Fruit fly (Drosophila melanogaster) whole organism, adult: Measurements from ENCODE around the gene CG4751.

Source experiments
- CG11617 ChIP-seq: fragments of 200-800 bp; sonication (Bioruptor generic); optimal IDR thresholded peaks from 2 replicates; lab custom pipeline; 2017; ENCODE audit warnings: mild to moderate bottlenecking, missing biosample characterization, missing genetic modification reagents, missing genetic modification characterization
- CG12768 ChIP-seq: fragments of 200-800 bp; sonication (Bioruptor generic); optimal IDR thresholded peaks from 2 replicates; lab custom pipeline; 2017; ENCODE audit warnings: missing biosample characterization, missing genetic modification characterization, mild to moderate bottlenecking, moderate library complexity, missing genetic modification reagents
- CG14711 ChIP-seq: fragments of 200-800 bp; sonication (Bioruptor generic); optimal IDR thresholded peaks from 2 replicates; lab custom pipeline; 2018; ENCODE audit warnings: missing biosample characterization, mild to moderate bottlenecking, missing genetic modification characterization, moderate library complexity
- CG1620 ChIP-seq: fragments of 200-800 bp; sonication (Bioruptor generic); optimal IDR thresholded peaks from 2 replicates; lab custom pipeline; 2016; ENCODE audit warnings: missing biosample characterization, missing genetic modification characterization
- CG33017 ChIP-seq: fragments of 200-800 bp; sonication (Bioruptor generic); optimal IDR thresholded peaks from 2 replicates; lab custom pipeline; 2018; ENCODE audit warnings: missing biosample characterization, mild to moderate bottlenecking, missing genetic modification characterization, moderate library complexity
- CG5204 ChIP-seq: fragments of 200-800 bp; sonication (Bioruptor generic); optimal IDR thresholded peaks from 2 replicates; lab custom pipeline; 2016; ENCODE audit warnings: missing biosample characterization, missing genetic modification characterization
- CG7045 ChIP-seq: fragments of 200-800 bp; sonication (Bioruptor generic); optimal IDR thresholded peaks from 2 replicates; lab custom pipeline; 2017; ENCODE audit warnings: missing biosample characterization, mild to moderate bottlenecking, missing genetic modification characterization
- CG7101 ChIP-seq: fragments of 200-800 bp; sonication (Bioruptor generic); optimal IDR thresholded peaks from 2 replicates; lab custom pipeline; 2018; ENCODE audit warnings: missing biosample characterization, mild to moderate bottlenecking, missing genetic modification characterization, moderate library complexity
- Clk ChIP-seq: fragments of 200-800 bp; sonication (Bioruptor generic); optimal IDR thresholded peaks from 2 replicates; lab custom pipeline; 2017; ENCODE audit warnings: missing biosample characterization, missing genetic modification characterization
- Crg-1 ChIP-seq: fragments of 200-800 bp; sonication (Bioruptor generic); optimal IDR thresholded peaks from 2 replicates; lab custom pipeline; 2016; ENCODE audit warnings: missing biosample characterization, missing genetic modification characterization
- Hr96 ChIP-seq: fragments of 200-800 bp; sonication (Bioruptor generic); optimal IDR thresholded peaks from 2 replicates; lab custom pipeline; 2016; ENCODE audit warnings: missing biosample characterization, missing genetic modification characterization
- Mnt ChIP-seq: fragments of 200-800 bp; sonication (Bioruptor generic); optimal IDR thresholded peaks from 2 replicates; lab custom pipeline; 2016; ENCODE audit warnings: missing biosample characterization, mild to moderate bottlenecking, missing genetic modification characterization
- bab1 ChIP-seq: fragments of 200-800 bp; sonication (Bioruptor generic); optimal IDR thresholded peaks from 3 replicates; lab custom pipeline; 2019; ENCODE audit warnings: missing biosample characterization, mild to moderate bottlenecking, missing genetic modification characterization, moderate library complexity
- cic ChIP-seq: fragments of 200-800 bp; sonication (Bioruptor generic); optimal IDR thresholded peaks from 2 replicates; lab custom pipeline; 2017; ENCODE audit warnings: missing biosample characterization, mild to moderate bottlenecking, missing genetic modification characterization, moderate library complexity
- cnc ChIP-seq, 2 experiments: fragments of >200 bp; optimal IDR thresholded peaks; 2 replicates each; lab custom pipeline; 2017
- kay ChIP-seq: fragments of 200-800 bp; sonication (Bioruptor generic); peaks from one replicate; lab custom pipeline; 2016; ENCODE audit warnings: missing biosample characterization, missing genetic modification characterization, borderline replicate concordance
- ovo ChIP-seq: fragments of 200-800 bp; sonication (Bioruptor generic); optimal IDR thresholded peaks from 2 replicates; lab custom pipeline; 2016; ENCODE audit warnings: missing biosample characterization, missing genetic modification characterization
- pad ChIP-seq: fragments of 200-800 bp; sonication (Bioruptor generic); optimal IDR thresholded peaks from 3 replicates; lab custom pipeline; 2017; ENCODE audit warnings: missing biosample characterization, missing genetic modification characterization, mild to moderate bottlenecking, moderate library complexity, missing genetic modification reagents
- tj ChIP-seq: fragments of 200-800 bp; sonication (Bioruptor generic); optimal IDR thresholded peaks from 3 replicates; lab custom pipeline; 2017; ENCODE audit warnings: missing biosample characterization, mild to moderate bottlenecking, missing genetic modification characterization, moderate library complexity
- toe ChIP-seq: fragments of 200-800 bp; sonication (Bioruptor generic); optimal IDR thresholded peaks from 2 replicates; lab custom pipeline; 2016; ENCODE audit warnings: missing biosample characterization, missing genetic modification characterization

Gene CG4751

DNA sequence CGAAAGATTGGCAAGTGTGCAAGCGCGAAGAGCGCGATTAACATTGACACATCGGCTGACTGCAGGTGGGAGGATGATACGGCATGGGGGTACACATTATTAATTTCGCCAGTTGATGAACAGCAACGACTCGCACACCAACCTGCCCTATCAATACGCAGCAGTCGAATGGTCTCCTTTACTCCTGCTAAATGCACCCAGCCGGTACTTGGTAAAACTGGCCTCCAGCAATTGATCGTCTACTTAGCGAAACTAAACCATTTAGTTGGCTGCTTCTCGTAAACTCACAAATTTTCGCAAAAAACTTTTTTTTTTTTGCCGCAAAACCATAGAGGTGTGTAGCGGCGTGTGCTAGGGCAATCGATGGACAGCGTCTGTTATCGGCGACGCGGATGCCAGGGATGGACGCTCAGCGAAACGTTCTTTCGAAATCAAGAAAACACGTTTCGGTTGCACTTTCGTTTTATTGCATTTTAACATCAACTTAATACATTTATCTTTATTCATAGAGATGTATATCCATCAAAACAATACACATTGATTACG is 29.9 kb upstream of the CG4751 start, which contains the start of gene Ge-1:
Gene Ge-1 (minus strand): TSS at position 373 of the 546 bp plus-strand sequence.
- TF ChIP-seq bab1 (GFP tag; lab: Kevin White, UChicago) (peak; percentile 17), CG5204 (GFP tag; lab: Kevin White, UChicago) (no peak)

DNA sequence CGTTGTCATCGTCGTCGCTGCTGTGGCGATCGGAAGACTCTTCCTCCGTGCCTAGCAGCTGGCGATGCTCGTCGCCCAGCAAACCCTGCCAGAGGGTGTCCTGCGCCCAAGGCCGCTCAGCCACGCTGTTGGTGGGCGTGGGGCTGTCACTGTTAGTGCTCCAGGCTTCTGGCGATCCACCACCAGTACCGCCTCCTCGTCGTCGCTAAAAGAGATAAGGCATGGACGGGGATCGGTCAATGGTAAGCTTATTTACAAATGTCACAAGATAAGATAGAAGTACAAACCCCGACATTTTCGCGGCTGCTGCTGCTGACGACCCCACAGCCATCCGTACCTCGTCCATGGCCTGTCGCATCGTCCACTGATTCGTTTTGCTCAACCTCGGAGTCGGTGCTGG is 25.2 kb upstream of the CG4751 start:
- TF ChIP-seq CG7045 (GFP tag; lab: Kevin White, UChicago) (no peak), toe (GFP tag; lab: Kevin White, UChicago) (no peak), ovo (no peak), kay (GFP tag; lab: Kevin White, UChicago) (no peak), CG5204 (GFP tag; lab: Kevin White, UChicago) (no peak), CG1620 (GFP tag; lab: Kevin White, UChicago) (no peak), bab1 (GFP tag; lab: Kevin White, UChicago) (no peak), CG12768 (GFP tag; lab: Kevin White, UChicago) (no peak), CG33017 (tag; lab: Kevin White, UChicago) (no peak), CG14711 (tag; lab: Kevin White, UChicago) (no peak), Hr96 (GFP tag; lab: Kevin White, UChicago) (no peak), CG11617 (GFP tag; lab: Kevin White, UChicago) (no peak)

DNA sequence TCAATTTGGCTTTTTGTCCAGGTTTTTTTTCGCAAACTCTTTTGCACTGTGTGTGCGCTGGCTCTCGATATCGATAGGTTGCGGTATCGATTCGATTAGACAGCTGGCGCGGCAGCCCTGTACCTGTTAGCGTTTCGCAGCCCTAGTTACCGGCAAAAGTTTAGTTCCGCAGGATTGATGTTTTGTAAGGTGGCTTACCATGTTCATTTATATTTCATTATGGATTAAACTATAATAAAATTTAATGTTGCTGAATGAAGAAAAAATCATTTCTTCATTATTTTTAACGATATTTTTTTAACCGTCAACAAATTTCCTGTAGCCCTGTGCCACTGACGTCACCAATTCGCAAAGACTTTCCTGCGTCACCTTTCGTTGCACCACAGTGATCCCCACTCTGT is 24.0 kb upstream of the CG4751 start, which contains the start of gene Reps:
Gene Reps (minus strand): TSS at position 84 of the 401 bp plus-strand sequence.
- TF ChIP-seq cnc (optimal IDR thresholded peaks at IDR 0.05; lab: Kevin White, UChicago) (no peak), toe (GFP tag; lab: Kevin White, UChicago) (peak; percentile 98), CG12768 (GFP tag; lab: Kevin White, UChicago) (peak; percentile 98), Clk (GFP tag; lab: Kevin White, UChicago) (peak; percentile 96), CG7045 (GFP tag; lab: Kevin White, UChicago) (peak; percentile 98), CG7101 (tag; lab: Kevin White, UChicago) (peak; percentile 97), ovo (peak; percentile 94), Crg-1 (GFP tag; lab: Kevin White, UChicago) (peak; percentile 96), Hr96 (GFP tag; lab: Kevin White, UChicago) (peak; percentile 97), CG11617 (GFP tag; lab: Kevin White, UChicago) (peak; percentile 96), bab1 (GFP tag; lab: Kevin White, UChicago) (peak; percentile 96), Mnt (GFP tag; lab: Kevin White, UChicago) (peak; percentile 93), CG33017 (tag; lab: Kevin White, UChicago) (peak; percentile 96), CG5204 (GFP tag; lab: Kevin White, UChicago) (peak; percentile 98), pad (GFP tag; lab: Kevin White, UChicago) (peak; percentile 89), tj (GFP tag; lab: Kevin White, UChicago) (peak; percentile 87), CG1620 (GFP tag; lab: Kevin White, UChicago) (peak; percentile 97), cic (GFP tag; lab: Kevin White, UChicago) (peak; percentile 77), CG14711 (tag; lab: Kevin White, UChicago) (peak; percentile 95), kay (GFP tag; lab: Kevin White, UChicago) (no peak)

DNA sequence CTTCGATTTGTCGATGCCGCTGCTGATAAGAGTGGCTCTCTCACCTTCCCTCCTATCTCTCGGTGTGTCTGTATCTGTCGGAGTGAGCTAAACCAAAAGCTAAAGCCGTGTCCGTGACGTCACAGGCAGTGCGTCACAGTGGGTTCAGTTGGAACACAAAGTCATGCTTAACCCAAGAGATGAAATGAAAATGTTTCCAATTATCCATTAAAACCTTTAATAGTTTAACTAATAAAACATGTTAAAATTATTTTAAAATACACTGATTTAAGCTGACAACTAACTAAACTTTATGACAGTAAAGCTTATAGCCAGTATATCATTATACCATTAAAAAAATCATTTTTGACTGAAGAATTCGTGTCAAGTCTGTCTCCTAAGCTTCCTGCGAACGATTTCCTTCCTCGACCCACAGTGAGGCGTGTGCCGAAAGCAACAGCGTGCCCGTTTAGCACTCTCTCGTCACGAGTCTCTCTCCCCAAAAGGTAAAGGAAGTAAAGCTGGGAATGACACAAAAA is 17.5 kb upstream of the CG4751 start, which contains the start of gene Idua:
Gene Idua (minus strand): TSS at position 51 of the 518 bp plus-strand sequence.
- TF ChIP-seq pad (GFP tag; lab: Kevin White, UChicago) = peak; percentile 50
- TF ChIP-seq kay (GFP tag; lab: Kevin White, UChicago) = no peak
- TF ChIP-seq cic (GFP tag; lab: Kevin White, UChicago) = no peak
- peak; percentile 59 for TF ChIP-seq CG7101 (tag; lab: Kevin White, UChicago)
- TF ChIP-seq Clk (GFP tag; lab: Kevin White, UChicago) = peak; percentile 37
- TF ChIP-seq CG14711 (tag; lab: Kevin White, UChicago) = peak; percentile 51
- TF ChIP-seq cnc (optimal IDR thresholded peaks at IDR 0.05; lab: Kevin White, UChicago) = no peak
- peak; percentile 65 for TF ChIP-seq CG33017 (tag; lab: Kevin White, UChicago)
- peak; percentile 63 for TF ChIP-seq CG7045 (GFP tag; lab: Kevin White, UChicago)
- TF ChIP-seq CG12768 (GFP tag; lab: Kevin White, UChicago) = peak; percentile 60
- TF ChIP-seq CG11617 (GFP tag; lab: Kevin White, UChicago) = peak; percentile 47
- TF ChIP-seq bab1 (GFP tag; lab: Kevin White, UChicago) = peak; percentile 65
- no peak for TF ChIP-seq CG5204 (GFP tag; lab: Kevin White, UChicago)

DNA sequence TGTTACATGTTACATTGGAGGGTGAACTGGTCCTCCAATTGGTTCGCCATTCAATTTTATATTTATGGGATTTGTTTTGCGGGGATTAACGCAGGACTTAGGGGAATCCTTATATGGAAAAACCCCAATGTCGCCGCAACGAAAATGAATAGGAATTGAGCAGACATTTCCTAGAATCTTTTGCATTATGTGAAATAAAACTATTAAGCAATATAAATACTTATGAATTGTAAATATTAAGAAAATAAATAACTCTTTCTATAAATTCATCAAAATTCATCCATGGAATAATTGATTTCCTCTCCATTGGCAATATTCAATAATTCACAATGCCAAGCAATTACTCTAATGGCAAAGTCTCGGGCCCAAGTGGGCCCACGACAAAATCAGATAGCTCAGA is 16.8 kb upstream of the CG4751 start, which contains the start of gene Gr32a:
Gene Gr32a (plus strand): TSS at position 301 of the 400 bp plus-strand sequence.
- no peak for TF ChIP-seq tj (GFP tag; lab: Kevin White, UChicago)
- TF ChIP-seq CG1620 (GFP tag; lab: Kevin White, UChicago) = no peak
- no peak for TF ChIP-seq CG12768 (GFP tag; lab: Kevin White, UChicago)
- no peak for TF ChIP-seq CG7101 (tag; lab: Kevin White, UChicago)

dm6 chr2L:11119966-11120517 is 10.5 kb upstream of the CG4751 start, which contains the start of gene CG6230:
Gene CG6230 (minus strand): TSS chr2L:11120319.
- no peak for TF ChIP-seq pad (GFP tag; lab: Kevin White, UChicago)
- TF ChIP-seq CG1620 (GFP tag; lab: Kevin White, UChicago) = no peak
- TF ChIP-seq CG11617 (GFP tag; lab: Kevin White, UChicago) = no peak
- TF ChIP-seq Crg-1 (GFP tag; lab: Kevin White, UChicago) = no peak
- TF ChIP-seq CG7045 (GFP tag; lab: Kevin White, UChicago) = no peak
- TF ChIP-seq Clk (GFP tag; lab: Kevin White, UChicago) = no peak
- no peak for TF ChIP-seq CG7101 (tag; lab: Kevin White, UChicago)
- TF ChIP-seq cnc (optimal IDR thresholded peaks at IDR 0.05; lab: Kevin White, UChicago) = no peak
- no peak for TF ChIP-seq CG33017 (tag; lab: Kevin White, UChicago)
- no peak for TF ChIP-seq kay (GFP tag; lab: Kevin White, UChicago)
- TF ChIP-seq ovo = no peak
- TF ChIP-seq CG5204 (GFP tag; lab: Kevin White, UChicago) = no peak
- peak; percentile 9 for TF ChIP-seq Mnt (GFP tag; lab: Kevin White, UChicago)
- no peak for TF ChIP-seq toe (GFP tag; lab: Kevin White, UChicago)
- no peak for TF ChIP-seq cic (GFP tag; lab: Kevin White, UChicago)
- TF ChIP-seq bab1 (GFP tag; lab: Kevin White, UChicago) = peak; percentile 22
- TF ChIP-seq tj (GFP tag; lab: Kevin White, UChicago) = peak; percentile 1
- TF ChIP-seq CG14711 (tag; lab: Kevin White, UChicago) = peak; percentile 3
- no peak for TF ChIP-seq CG12768 (GFP tag; lab: Kevin White, UChicago)
- no peak for TF ChIP-seq Hr96 (GFP tag; lab: Kevin White, UChicago)
